Fruit fly (Drosophila melanogaster) whole organism, adult: Measurements from ENCODE around the gene CG43739.

ENCODE experiments used
- CG11617 ChIP-seq: fragments of 200-800 bp; sonication (Bioruptor generic); optimal IDR thresholded peaks from 2 replicates; lab custom pipeline; 2017; ENCODE audit warnings: mild to moderate bottlenecking, missing biosample characterization, missing genetic modification reagents, missing genetic modification characterization
- CG12768 ChIP-seq: fragments of 200-800 bp; sonication (Bioruptor generic); optimal IDR thresholded peaks from 2 replicates; lab custom pipeline; 2017; ENCODE audit warnings: missing biosample characterization, missing genetic modification characterization, mild to moderate bottlenecking, moderate library complexity, missing genetic modification reagents
- CG14711 ChIP-seq: fragments of 200-800 bp; sonication (Bioruptor generic); optimal IDR thresholded peaks from 2 replicates; lab custom pipeline; 2018; ENCODE audit warnings: missing biosample characterization, mild to moderate bottlenecking, missing genetic modification characterization, moderate library complexity
- CG1620 ChIP-seq: fragments of 200-800 bp; sonication (Bioruptor generic); optimal IDR thresholded peaks from 2 replicates; lab custom pipeline; 2016; ENCODE audit warnings: missing biosample characterization, missing genetic modification characterization
- CG33017 ChIP-seq: fragments of 200-800 bp; sonication (Bioruptor generic); optimal IDR thresholded peaks from 2 replicates; lab custom pipeline; 2018; ENCODE audit warnings: missing biosample characterization, mild to moderate bottlenecking, missing genetic modification characterization, moderate library complexity
- CG5204 ChIP-seq: fragments of 200-800 bp; sonication (Bioruptor generic); optimal IDR thresholded peaks from 2 replicates; lab custom pipeline; 2016; ENCODE audit warnings: missing biosample characterization, missing genetic modification characterization
- CG7045 ChIP-seq: fragments of 200-800 bp; sonication (Bioruptor generic); optimal IDR thresholded peaks from 2 replicates; lab custom pipeline; 2017; ENCODE audit warnings: missing biosample characterization, mild to moderate bottlenecking, missing genetic modification characterization
- CG7101 ChIP-seq: fragments of 200-800 bp; sonication (Bioruptor generic); optimal IDR thresholded peaks from 2 replicates; lab custom pipeline; 2018; ENCODE audit warnings: missing biosample characterization, mild to moderate bottlenecking, missing genetic modification characterization, moderate library complexity
- Clk ChIP-seq: fragments of 200-800 bp; sonication (Bioruptor generic); optimal IDR thresholded peaks from 2 replicates; lab custom pipeline; 2017; ENCODE audit warnings: missing biosample characterization, missing genetic modification characterization
- Crg-1 ChIP-seq: fragments of 200-800 bp; sonication (Bioruptor generic); optimal IDR thresholded peaks from 2 replicates; lab custom pipeline; 2016; ENCODE audit warnings: missing biosample characterization, missing genetic modification characterization
- Hr96 ChIP-seq: fragments of 200-800 bp; sonication (Bioruptor generic); optimal IDR thresholded peaks from 2 replicates; lab custom pipeline; 2016; ENCODE audit warnings: missing biosample characterization, missing genetic modification characterization
- Mnt ChIP-seq: fragments of 200-800 bp; sonication (Bioruptor generic); optimal IDR thresholded peaks from 2 replicates; lab custom pipeline; 2016; ENCODE audit warnings: missing biosample characterization, mild to moderate bottlenecking, missing genetic modification characterization
- bab1 ChIP-seq: fragments of 200-800 bp; sonication (Bioruptor generic); optimal IDR thresholded peaks from 3 replicates; lab custom pipeline; 2019; ENCODE audit warnings: missing biosample characterization, mild to moderate bottlenecking, missing genetic modification characterization, moderate library complexity
- cic ChIP-seq: fragments of 200-800 bp; sonication (Bioruptor generic); optimal IDR thresholded peaks from 2 replicates; lab custom pipeline; 2017; ENCODE audit warnings: missing biosample characterization, mild to moderate bottlenecking, missing genetic modification characterization, moderate library complexity
- cnc ChIP-seq, 2 experiments: fragments of >200 bp; optimal IDR thresholded peaks; 2 replicates each; lab custom pipeline; 2017
- kay ChIP-seq: fragments of 200-800 bp; sonication (Bioruptor generic); peaks from one replicate; lab custom pipeline; 2016; ENCODE audit warnings: missing biosample characterization, missing genetic modification characterization, borderline replicate concordance
- ovo ChIP-seq: fragments of 200-800 bp; sonication (Bioruptor generic); optimal IDR thresholded peaks from 2 replicates; lab custom pipeline; 2016; ENCODE audit warnings: missing biosample characterization, missing genetic modification characterization
- pad ChIP-seq: fragments of 200-800 bp; sonication (Bioruptor generic); optimal IDR thresholded peaks from 3 replicates; lab custom pipeline; 2017; ENCODE audit warnings: missing biosample characterization, missing genetic modification characterization, mild to moderate bottlenecking, moderate library complexity, missing genetic modification reagents
- tj ChIP-seq: fragments of 200-800 bp; sonication (Bioruptor generic); optimal IDR thresholded peaks from 3 replicates; lab custom pipeline; 2017; ENCODE audit warnings: missing biosample characterization, mild to moderate bottlenecking, missing genetic modification characterization, moderate library complexity
- toe ChIP-seq: fragments of 200-800 bp; sonication (Bioruptor generic); optimal IDR thresholded peaks from 2 replicates; lab custom pipeline; 2016; ENCODE audit warnings: missing biosample characterization, missing genetic modification characterization

Gene CG43739

DNA sequence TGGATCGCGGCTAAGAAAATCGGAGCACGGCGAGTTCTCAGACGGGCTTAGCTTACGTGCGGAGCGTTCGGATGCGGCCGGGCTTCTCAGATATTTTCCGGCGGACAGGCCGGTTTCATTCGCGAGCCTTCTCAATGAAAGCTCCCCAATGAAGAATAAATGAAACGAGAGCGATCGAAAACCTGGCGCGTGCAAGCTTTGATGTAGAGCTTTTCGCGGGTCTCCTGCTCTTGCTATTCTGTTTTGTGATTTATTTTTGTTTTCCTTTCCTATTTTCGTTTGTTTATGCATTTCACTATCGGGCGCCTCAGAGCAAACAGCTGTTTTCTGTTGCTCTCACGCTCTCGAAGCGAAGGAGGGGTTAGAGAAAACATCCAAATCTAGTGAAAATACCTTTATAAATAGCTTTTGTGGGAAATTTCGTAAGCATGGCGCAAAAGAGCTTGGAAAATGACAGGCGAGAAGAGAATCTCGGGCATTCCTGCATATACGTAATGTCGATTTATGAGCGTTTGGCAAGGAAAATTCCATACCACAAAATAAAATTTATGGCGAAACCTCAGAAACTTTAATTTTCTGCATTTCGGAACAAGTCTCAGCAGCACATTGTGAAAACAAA lies 32.7 kb downstream of the CG43739 start:
- TF ChIP-seq CG14711 (no peak), pad (peak; percentile 23), CG7045 (GFP tag; lab: Kevin White, UChicago) (no peak), bab1 (GFP tag; lab: Kevin White, UChicago) (peak; percentile 13), CG5204 (no peak), cic (GFP tag; lab: Kevin White, UChicago) (peak; percentile 93), kay (GFP tag; lab: Kevin White, UChicago) (peak; percentile 90), toe (no peak), CG12768 (GFP tag; lab: Kevin White, UChicago) (no peak), CG7101 (tag; lab: Kevin White, UChicago) (no peak), ovo (GFP tag; lab: Kevin White, UChicago) (no peak), CG1620 (GFP tag; lab: Kevin White, UChicago) (no peak), CG11617 (GFP tag; lab: Kevin White, UChicago) (peak; percentile 30), Hr96 (GFP tag; lab: Kevin White, UChicago) (no peak), Crg-1 (GFP tag; lab: Kevin White, UChicago) (no peak), cnc (optimal IDR thresholded peaks at IDR 0.05; lab: Kevin White, UChicago) (no peak), Clk (GFP tag; lab: Kevin White, UChicago) (no peak), tj (no peak), Mnt (GFP tag; lab: Kevin White, UChicago) (peak; percentile 65), CG33017 (tag; lab: Kevin White, UChicago) (peak; percentile 2)

DNA sequence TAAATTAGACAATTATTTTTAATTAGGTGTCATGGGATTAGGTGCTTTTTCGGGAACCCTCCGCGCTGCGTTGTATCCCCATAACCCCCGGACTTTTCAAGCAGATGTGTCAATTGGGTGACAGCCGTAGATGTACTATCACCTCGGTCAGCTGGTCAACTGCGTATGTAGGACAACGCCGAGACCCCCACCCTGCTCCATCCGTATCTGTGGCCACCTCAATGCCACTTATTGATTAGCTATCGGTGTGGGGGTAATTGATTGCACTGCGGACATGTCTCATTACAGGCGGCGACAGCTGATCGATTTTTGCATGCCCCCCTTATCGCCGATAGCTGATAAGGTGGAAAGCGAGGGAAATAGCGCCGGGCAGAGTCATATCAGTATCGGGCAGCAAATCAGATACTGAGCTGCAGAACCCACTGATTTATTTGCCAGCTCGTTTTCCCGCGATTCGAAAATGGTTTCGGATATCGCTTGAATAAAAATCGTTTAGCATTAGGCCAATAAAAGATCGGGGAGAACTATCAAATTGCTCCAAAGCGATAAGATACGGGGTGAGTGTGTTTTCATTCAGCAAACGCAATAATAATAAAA lies 35.0 kb downstream of the CG43739 start:
- TF ChIP-seq CG12768 (GFP tag; lab: Kevin White, UChicago), result peak; percentile 31
- no peak for TF ChIP-seq cnc (optimal IDR thresholded peaks at IDR 0.05; lab: Kevin White, UChicago)
- TF ChIP-seq bab1 (GFP tag; lab: Kevin White, UChicago), result no peak
- TF ChIP-seq CG14711, result no peak
- TF ChIP-seq CG33017 (tag; lab: Kevin White, UChicago), result peak; percentile 14
- TF ChIP-seq CG1620 (GFP tag; lab: Kevin White, UChicago), result no peak
- no peak for TF ChIP-seq CG11617 (GFP tag; lab: Kevin White, UChicago)
- peak; percentile 2 for TF ChIP-seq Mnt (GFP tag; lab: Kevin White, UChicago)
- no peak for TF ChIP-seq Clk (GFP tag; lab: Kevin White, UChicago)
- no peak for TF ChIP-seq CG5204
- no peak for TF ChIP-seq toe
- no peak for TF ChIP-seq CG7045 (GFP tag; lab: Kevin White, UChicago)
- TF ChIP-seq kay (GFP tag; lab: Kevin White, UChicago), result no peak
- TF ChIP-seq pad, result peak; percentile 21
- TF ChIP-seq cic (GFP tag; lab: Kevin White, UChicago), result peak; percentile 72
- no peak for TF ChIP-seq CG7101 (tag; lab: Kevin White, UChicago)
- TF ChIP-seq Crg-1 (GFP tag; lab: Kevin White, UChicago), result no peak
- no peak for TF ChIP-seq tj
- TF ChIP-seq ovo (GFP tag; lab: Kevin White, UChicago), result peak; percentile 45
- no peak for TF ChIP-seq Hr96 (GFP tag; lab: Kevin White, UChicago)

DNA sequence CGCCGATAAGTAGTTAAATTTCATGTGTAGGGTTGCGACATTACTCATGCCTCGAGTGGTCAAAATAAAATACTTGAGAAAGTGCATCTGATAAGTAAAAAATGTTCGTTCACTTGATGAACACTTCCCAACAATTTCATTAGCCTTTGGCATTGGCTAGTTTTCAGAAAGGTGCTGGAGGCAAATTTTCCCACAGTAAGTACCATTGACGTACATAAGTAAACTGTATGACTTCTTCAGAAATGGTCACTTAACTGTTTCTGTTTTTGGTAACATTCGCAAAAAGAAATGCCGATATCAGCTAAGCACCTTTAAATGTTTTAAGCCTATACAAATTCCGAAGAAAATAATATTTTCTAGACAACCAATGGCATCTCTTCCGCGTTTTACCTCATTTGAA lies 35.6 kb downstream of the CG43739 start:
- TF ChIP-seq ovo (GFP tag; lab: Kevin White, UChicago) (no peak), kay (GFP tag; lab: Kevin White, UChicago) (peak; percentile 91)

DNA sequence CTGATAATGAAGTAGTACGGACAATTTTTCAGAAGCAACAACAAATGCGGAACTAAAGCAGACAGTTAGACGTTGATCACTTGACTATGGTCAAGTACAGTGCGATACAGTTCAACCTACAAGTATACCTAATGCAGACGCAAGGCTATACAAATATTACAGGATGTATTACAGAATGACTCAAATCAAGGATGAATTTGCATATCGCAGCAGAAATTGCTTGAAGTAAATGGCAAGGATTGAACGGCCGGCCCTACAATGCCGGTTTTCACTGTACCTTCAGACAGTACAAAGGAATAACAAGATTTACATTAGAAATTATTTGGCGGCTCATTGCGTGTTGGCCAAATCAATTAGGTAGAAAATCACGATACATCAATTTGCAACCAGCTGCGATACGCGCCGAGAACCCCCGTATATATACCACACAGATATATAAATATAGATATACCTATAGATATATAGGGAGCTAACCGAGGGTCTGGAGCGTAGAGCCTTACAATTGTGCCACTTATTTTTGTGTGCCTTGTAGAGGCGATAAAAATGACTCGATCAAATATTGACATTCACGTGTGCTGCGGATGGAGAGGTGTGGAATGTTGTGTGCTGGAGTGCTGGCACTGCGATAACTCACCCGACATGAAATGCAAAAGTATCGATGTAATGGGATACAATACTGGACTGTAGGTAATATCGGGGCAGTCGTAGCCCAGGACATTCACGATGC lies 37.2 kb downstream of the CG43739 start:
- TF ChIP-seq kay (GFP tag; lab: Kevin White, UChicago) (no peak), CG11617 (GFP tag; lab: Kevin White, UChicago) (peak; percentile 37), CG1620 (GFP tag; lab: Kevin White, UChicago) (no peak), Mnt (GFP tag; lab: Kevin White, UChicago) (peak; percentile 4), CG33017 (tag; lab: Kevin White, UChicago) (peak; percentile 74), cic (GFP tag; lab: Kevin White, UChicago) (peak; percentile 34), Clk (GFP tag; lab: Kevin White, UChicago) (peak; percentile 21), CG5204 (no peak), pad (peak; percentile 51), toe (no peak), CG14711 (peak; percentile 75), cnc (optimal IDR thresholded peaks at IDR 0.05; lab: Kevin White, UChicago) (no peak), CG12768 (GFP tag; lab: Kevin White, UChicago) (peak; percentile 82), CG7101 (tag; lab: Kevin White, UChicago) (peak; percentile 75), CG7045 (GFP tag; lab: Kevin White, UChicago) (peak; percentile 80), tj (peak; percentile 18), Hr96 (GFP tag; lab: Kevin White, UChicago) (peak; percentile 33), Crg-1 (GFP tag; lab: Kevin White, UChicago) (no peak), ovo (GFP tag; lab: Kevin White, UChicago) (peak; percentile 19), bab1 (GFP tag; lab: Kevin White, UChicago) (no peak)

DNA sequence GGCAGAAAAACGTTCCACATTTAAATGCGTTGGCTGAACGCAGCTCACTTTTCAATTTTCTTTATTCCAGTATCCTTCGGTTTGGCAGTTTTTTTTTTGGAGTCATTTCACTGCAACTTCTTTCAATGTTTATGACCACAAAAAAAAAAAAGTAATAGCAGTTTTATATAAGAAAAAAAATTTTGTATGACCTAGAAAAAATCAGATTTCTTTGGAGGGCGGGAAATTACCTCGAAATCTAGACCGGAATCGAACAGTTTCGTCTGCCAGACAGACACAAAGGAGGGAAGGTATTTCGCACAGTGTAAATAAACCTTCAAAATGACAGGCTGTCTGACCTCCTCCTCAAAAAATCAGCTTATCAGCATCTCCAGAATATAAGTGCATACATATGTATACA lies 38.3 kb downstream of the CG43739 start:
- TF ChIP-seq toe (no peak), kay (GFP tag; lab: Kevin White, UChicago) (peak; percentile 24), ovo (GFP tag; lab: Kevin White, UChicago) (no peak)
